Worm (Caenorhabditis elegans) whole organism, L3 larva: Measurements from ENCODE around the gene srxa-2.
A peak's percentile ranks its signal among the peaks of the same experiment; 100 is the strongest.

Experiments used
- R02D3.7 ChIP-seq: fragments of 150-350 bp; optimal IDR thresholded peaks from 2 replicates; lab custom pipeline; 2014; ENCODE audit warnings: missing biosample characterization, missing genetic modification characterization
- ZK546.5 ChIP-seq: sonication (generic microtip); optimal IDR thresholded peaks from 2 replicates; lab custom pipeline; 2017; ENCODE audit warnings: missing biosample characterization, missing genetic modification characterization
- aly-2 ChIP-seq: fragments of 150-350 bp; optimal IDR thresholded peaks from 2 replicates; lab custom pipeline; 2014; ENCODE audit warnings: missing biosample characterization, missing genetic modification characterization
- ama-1 ChIP-seq: fragments of 150-350 bp; optimal IDR thresholded peaks from 2 replicates; lab custom pipeline; 2018
- ceh-16 ChIP-seq: sonication (generic microtip); optimal IDR thresholded peaks from 2 replicates; lab custom pipeline; 2017; ENCODE audit warnings: missing biosample characterization, missing genetic modification characterization
- ceh-28 ChIP-seq: fragments of 150-350 bp; optimal IDR thresholded peaks from 2 replicates; lab custom pipeline; 2014; ENCODE audit warnings: missing biosample characterization, missing genetic modification reagents, missing genetic modification characterization
- ceh-82 ChIP-seq: fragments of 150-350 bp; optimal IDR thresholded peaks from 2 replicates; lab custom pipeline; 2014; ENCODE audit warnings: missing biosample characterization, missing genetic modification characterization
- ceh-9 ChIP-seq: sonication (generic microtip); optimal IDR thresholded peaks from 2 replicates; lab custom pipeline; 2018; ENCODE audit warnings: missing biosample characterization, missing genetic modification characterization
- daf-12 ChIP-seq: fragments of 150-350 bp; optimal IDR thresholded peaks from 2 replicates; lab custom pipeline; 2014; ENCODE audit warnings: missing biosample characterization, missing genetic modification reagents, missing genetic modification characterization
- egl-27 ChIP-seq: sonication (generic microtip); optimal IDR thresholded peaks from 4 replicates; lab custom pipeline; 2017; ENCODE audit warnings: missing biosample characterization, missing genetic modification reagents, missing genetic modification characterization
- egl-5 ChIP-seq: fragments of 150-350 bp; optimal IDR thresholded peaks from 2 replicates; lab custom pipeline; 2017; ENCODE audit warnings: missing biosample characterization, missing genetic modification reagents, missing genetic modification characterization, inconsistent platforms
- elt-1 ChIP-seq: fragments of 150-350 bp; optimal IDR thresholded peaks from 2 replicates; lab custom pipeline; 2014; ENCODE audit warnings: missing biosample characterization, missing genetic modification characterization
- elt-2 ChIP-seq: sonication (generic microtip); optimal IDR thresholded peaks from 2 replicates; lab custom pipeline; 2016; ENCODE audit warnings: missing genetic modification reagents, mild to moderate bottlenecking, missing genetic modification characterization, missing compliant biosample characterization
- elt-3 ChIP-seq, 3 experiments: fragments of 150-350 bp in 1 of 3; sonication (generic microtip) in 2 of 3; optimal IDR thresholded peaks; 2 replicates in 2 of 3; 4 replicates in 1 of 3; lab custom pipeline; 2014 to 2017; ENCODE audit warnings: missing biosample characterization in 3 of 3, missing genetic modification characterization in 3 of 3
- eor-1 ChIP-seq, 2 experiments: fragments of 150-350 bp; optimal IDR thresholded peaks; 2 replicates each; lab custom pipeline; 2014 to 2018; ENCODE audit warnings: missing biosample characterization in 2 of 2, missing genetic modification characterization in 2 of 2
- fkh-10 ChIP-seq: sonication (generic microtip); optimal IDR thresholded peaks from 2 replicates; lab custom pipeline; 2017; ENCODE audit warnings: missing biosample characterization, missing genetic modification reagents, missing genetic modification characterization
- fkh-2 ChIP-seq: fragments of 150-350 bp; optimal IDR thresholded peaks from 2 replicates; lab custom pipeline; 2014; ENCODE audit warnings: missing biosample characterization, missing genetic modification reagents, missing genetic modification characterization
- fos-1 ChIP-seq: fragments of 150-350 bp; optimal IDR thresholded peaks from 2 replicates; lab custom pipeline; 2014; ENCODE audit warnings: missing biosample characterization, missing genetic modification characterization
- hmg-11 ChIP-seq: sonication (generic microtip); optimal IDR thresholded peaks from 2 replicates; lab custom pipeline; 2016; ENCODE audit warnings: missing genetic modification characterization, missing compliant biosample characterization
- jun-1 ChIP-seq: fragments of 150-350 bp; optimal IDR thresholded peaks from 2 replicates; lab custom pipeline; 2014; ENCODE audit warnings: missing biosample characterization, missing genetic modification reagents, missing genetic modification characterization
- lin-15B ChIP-seq: fragments of 150-350 bp; optimal IDR thresholded peaks from 2 replicates; lab custom pipeline; 2014; ENCODE audit warnings: missing biosample characterization, missing genetic modification characterization
- lin-39 ChIP-seq: fragments of 150-350 bp; optimal IDR thresholded peaks from 2 replicates; lab custom pipeline; 2018; ENCODE audit warnings: missing biosample characterization, missing genetic modification reagents, missing genetic modification characterization
- lsy-12 ChIP-seq: sonication (generic microtip); optimal IDR thresholded peaks from 2 replicates; lab custom pipeline; 2016; ENCODE audit warnings: mild to moderate bottlenecking, missing genetic modification characterization, missing compliant biosample characterization
- mdl-1 ChIP-seq: fragments of 150-350 bp; optimal IDR thresholded peaks from 2 replicates; lab custom pipeline; 2014; ENCODE audit warnings: missing biosample characterization, missing genetic modification characterization
- mml-1 ChIP-seq: fragments of 150-350 bp; sonication (generic microtip); optimal IDR thresholded peaks from 3 replicates; lab custom pipeline; 2014; ENCODE audit warnings: missing biosample characterization, missing genetic modification characterization
- nfya-1 ChIP-seq: sonication (generic microtip); optimal IDR thresholded peaks from 2 replicates; lab custom pipeline; 2017; ENCODE audit warnings: missing genetic modification characterization, mild to moderate bottlenecking, missing compliant biosample characterization, antibody characterized with exemption, moderate library complexity; ENCODE audit not compliant: insufficient read depth
- nhr-11 ChIP-seq: fragments of 150-350 bp; optimal IDR thresholded peaks from 2 replicates; lab custom pipeline; 2014; ENCODE audit warnings: missing biosample characterization, missing genetic modification characterization
- nhr-12 ChIP-seq: fragments of 150-350 bp; optimal IDR thresholded peaks from 2 replicates; lab custom pipeline; 2014; ENCODE audit warnings: missing biosample characterization, missing genetic modification characterization
- nhr-23 ChIP-seq: fragments of 150-350 bp; optimal IDR thresholded peaks from 2 replicates; lab custom pipeline; 2014; ENCODE audit warnings: missing biosample characterization, missing genetic modification reagents, missing genetic modification characterization
- nhr-237 ChIP-seq: fragments of 150-350 bp; optimal IDR thresholded peaks from 2 replicates; lab custom pipeline; 2014; ENCODE audit warnings: missing biosample characterization, missing genetic modification characterization
- nhr-25 ChIP-seq: sonication (generic microtip); optimal IDR thresholded peaks from 2 replicates; lab custom pipeline; 2017; ENCODE audit warnings: missing biosample characterization, missing genetic modification characterization
- nhr-28 ChIP-seq: fragments of 150-350 bp; optimal IDR thresholded peaks from 2 replicates; lab custom pipeline; 2014; ENCODE audit warnings: missing biosample characterization, missing genetic modification characterization
- nhr-43 ChIP-seq: sonication (generic microtip); optimal IDR thresholded peaks from 2 replicates; lab custom pipeline; 2016; ENCODE audit warnings: mild to moderate bottlenecking, missing genetic modification characterization, missing compliant biosample characterization; ENCODE audit not compliant: poor library complexity, severe bottlenecking
- nhr-67 ChIP-seq: fragments of 150-350 bp; optimal IDR thresholded peaks from 2 replicates; lab custom pipeline; 2014; ENCODE audit warnings: missing biosample characterization, missing genetic modification characterization
- nhr-76 ChIP-seq: fragments of 150-350 bp; sonication (generic microtip); optimal IDR thresholded peaks from 5 replicates; lab custom pipeline; 2014; ENCODE audit warnings: missing biosample characterization, missing genetic modification characterization
- nhr-77 ChIP-seq: fragments of 150-350 bp; optimal IDR thresholded peaks from 2 replicates; lab custom pipeline; 2014; ENCODE audit warnings: missing biosample characterization, missing genetic modification characterization
- pha-4 ChIP-seq: fragments of 150-350 bp; optimal IDR thresholded peaks from 2 replicates; lab custom pipeline; 2014; ENCODE audit warnings: missing biosample characterization, missing genetic modification reagents, missing genetic modification characterization
- pqm-1 ChIP-seq: fragments of 150-350 bp; optimal IDR thresholded peaks from 2 replicates; lab custom pipeline; 2017; ENCODE audit warnings: missing biosample characterization, missing genetic modification characterization, inconsistent platforms
- sea-2 ChIP-seq: fragments of 150-350 bp; sonication (generic microtip); optimal IDR thresholded peaks from 4 replicates; lab custom pipeline; 2014; ENCODE audit warnings: missing biosample characterization, missing genetic modification reagents, missing genetic modification characterization
- skn-1 ChIP-seq: fragments of 150-350 bp; optimal IDR thresholded peaks from 2 replicates; lab custom pipeline; 2014; ENCODE audit warnings: missing biosample characterization, missing genetic modification characterization
- snpc-4 ChIP-seq: fragments of 150-350 bp; optimal IDR thresholded peaks from 2 replicates; lab custom pipeline; 2014; ENCODE audit warnings: missing biosample characterization, missing genetic modification characterization
- tbx-2 ChIP-seq: sonication (generic microtip); optimal IDR thresholded peaks from 2 replicates; lab custom pipeline; 2016; ENCODE audit warnings: mild to moderate bottlenecking, missing genetic modification characterization, missing compliant biosample characterization
- unc-39 ChIP-seq: sonication (generic microtip); optimal IDR thresholded peaks from 4 replicates; lab custom pipeline; 2017; ENCODE audit warnings: missing biosample characterization, missing genetic modification characterization
- unc-62 ChIP-seq: fragments of 150-350 bp; sonication (generic microtip); optimal IDR thresholded peaks from 4 replicates; lab custom pipeline; 2014; ENCODE audit warnings: missing biosample characterization, missing genetic modification reagents, missing genetic modification characterization
- zag-1 ChIP-seq: fragments of 150-350 bp; optimal IDR thresholded peaks from 2 replicates; lab custom pipeline; 2014; ENCODE audit warnings: missing biosample characterization, missing genetic modification characterization
- ztf-11 ChIP-seq: fragments of 150-350 bp; optimal IDR thresholded peaks from 2 replicates; lab custom pipeline; 2014; ENCODE audit warnings: missing biosample characterization, missing genetic modification characterization
- ztf-4 ChIP-seq: fragments of 150-350 bp; optimal IDR thresholded peaks from 2 replicates; lab custom pipeline; 2014; ENCODE audit warnings: missing biosample characterization, missing genetic modification characterization

srxa-2 gene

DNA sequence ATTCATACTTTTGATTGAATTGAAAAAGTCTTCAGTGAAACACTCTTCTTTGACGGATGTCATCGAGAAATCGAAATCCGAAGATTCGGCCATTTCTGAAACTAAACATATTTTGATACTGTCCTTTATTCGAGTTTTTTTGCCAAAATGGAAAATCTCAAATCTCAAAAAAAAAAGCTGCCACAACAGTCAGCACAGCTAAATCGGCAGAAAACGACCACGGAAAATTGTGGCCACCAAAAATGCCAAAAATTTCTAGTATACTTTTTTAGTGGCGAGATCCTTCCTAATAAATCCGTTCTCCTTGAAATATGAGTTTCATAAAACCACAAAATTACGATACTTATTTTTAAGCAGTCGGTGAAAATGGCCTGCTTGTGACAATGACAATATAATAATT, 20.7 kb downstream of the srxa-2 start, which contains the start of gene F38E11.9:
F38E11.9 (minus strand) TSS at position 101 of the 400 bp plus-strand sequence.
- no peak for TF ChIP-seq fkh-2
- TF ChIP-seq mml-1: no peak
- TF ChIP-seq nhr-23 (tag; lab: Kevin White, UChicago): no peak
- no peak for TF ChIP-seq aly-2 (tag; lab: Kevin White, UChicago)
- TF ChIP-seq fos-1 (tag; lab: Kevin White, UChicago): no peak
- no peak for TF ChIP-seq nhr-77 (tag; lab: Kevin White, UChicago)
- no peak for TF ChIP-seq R02D3.7
- TF ChIP-seq nhr-76 (tag; lab: Kevin White, UChicago): no peak
- no peak for TF ChIP-seq elt-3 (tag; optimal IDR thresholded peaks at IDR 0.05; lab: Kevin White, UChicago)

- TF ChIP-seq elt-1 (tag; lab: Kevin White, UChicago) (peak; percentile 52), ama-1 (lab: Kevin White, UChicago) (peak; percentile 98), fos-1 (tag; lab: Kevin White, UChicago) (peak; percentile 83), unc-39 (tag; lab: Kevin White, UChicago) (no peak), nfya-1 (peak; percentile 94), eor-1 (tag; optimal IDR thresholded peaks at IDR 0.05; lab: Kevin White, UChicago) (no peak), pqm-1 (peak; percentile 93), tbx-2 (tag; lab: Kevin White, UChicago) (peak; percentile 78), ceh-9 (no peak), nhr-11 (tag; lab: Kevin White, UChicago) (peak; percentile 9), ceh-28 (tag; lab: Kevin White, UChicago) (peak; percentile 83), nhr-43 (tag; lab: Kevin White, UChicago) (peak; percentile 89), ZK546.5 (no peak), snpc-4 (tag; lab: Kevin White, UChicago) (peak; percentile 100), ztf-11 (tag; lab: Kevin White, UChicago) (no peak), nhr-77 (tag; lab: Kevin White, UChicago) (peak; percentile 84), sea-2 (GFP tag; lab: Kevin White, UChicago) (no peak), nhr-12 (no peak), zag-1 (tag; lab: Kevin White, UChicago) (no peak), lsy-12 (tag; lab: Kevin White, UChicago) (peak; percentile 91), hmg-11 (tag; lab: Kevin White, UChicago) (peak; percentile 95), unc-62 (GFP tag; lab: Kevin White, UChicago) (peak; percentile 45), egl-27 (tag; lab: Kevin White, UChicago) (peak; percentile 82), mdl-1 (peak; percentile 63), skn-1 (tag; lab: Kevin White, UChicago) (peak; percentile 54), ceh-16 (peak; percentile 52), daf-12 (tag; lab: Kevin White, UChicago) (no peak), fkh-2 (peak; percentile 66), nhr-28 (tag; lab: Kevin White, UChicago) (peak; percentile 2), fkh-10 (GFP tag; lab: Kevin White, UChicago) (peak; percentile 46), elt-2 (tag; lab: Kevin White, UChicago) (peak; percentile 83), aly-2 (tag; lab: Kevin White, UChicago) (peak; percentile 68), ztf-4 (tag; lab: Kevin White, UChicago) (peak; percentile 80), nhr-237 (tag; lab: Kevin White, UChicago) (no peak), lin-15B (peak; percentile 88), elt-3 (tag; optimal IDR thresholded peaks at IDR 0.05; lab: Kevin White, UChicago) (peak in 2 of 3 experiments; percentile 6 to 64), nhr-23 (tag; lab: Kevin White, UChicago) (peak; percentile 91), lin-39 (tag; lab: Kevin White, UChicago) (peak; percentile 93), nhr-76 (tag; lab: Kevin White, UChicago) (peak; percentile 86), egl-5 (peak; percentile 65), jun-1 (tag; lab: Kevin White, UChicago) (peak; percentile 91), R02D3.7 (peak; percentile 76), nhr-67 (tag; lab: Kevin White, UChicago) (no peak), ceh-82 (peak; percentile 81), mml-1 (no peak), nhr-25 (tag; lab: Kevin White, UChicago) (peak; percentile 97), pha-4 (peak; percentile 98)
Measured at ce11 chrIV:9444417-9445026, 21.3 kb downstream of the srxa-2 start.
